ENCODE assay signal across 1 fruit fly cellular context in the genomic region with DNA sequence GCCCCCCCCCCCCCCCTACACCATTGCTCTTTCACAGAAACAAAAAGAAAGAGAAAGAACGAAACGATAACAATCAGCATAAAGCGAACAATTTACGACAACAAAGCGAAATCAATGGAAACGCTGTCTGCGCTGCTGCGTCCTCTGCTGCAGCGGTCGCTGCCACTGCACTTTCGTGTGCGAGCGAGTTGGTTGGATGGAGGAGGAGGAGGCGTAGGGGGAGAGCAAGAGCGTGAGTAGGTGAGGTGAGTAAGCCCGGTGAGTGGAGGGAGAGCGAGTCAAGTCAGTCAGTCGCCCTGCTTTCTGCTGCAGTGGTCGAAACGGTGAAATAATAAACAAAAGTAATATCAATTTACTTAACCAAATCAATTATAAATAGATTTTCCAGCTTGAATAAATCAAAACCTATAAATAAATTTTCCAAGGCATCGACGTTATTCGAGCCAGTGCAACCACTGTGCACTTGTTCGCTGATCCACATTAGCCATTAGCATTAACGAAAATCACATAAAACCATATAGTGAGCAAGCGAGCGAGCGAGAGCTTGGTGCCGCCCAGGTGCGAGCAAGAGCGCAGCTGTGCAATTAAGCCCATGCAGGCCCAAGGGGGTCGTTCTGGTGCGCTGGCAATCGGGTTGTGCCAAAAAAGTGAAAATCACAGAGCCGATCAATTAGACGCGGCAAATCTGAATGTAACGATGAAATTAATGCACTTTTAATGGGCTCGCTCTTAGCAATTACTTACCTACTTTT.
TF ChIP-seq lines count a peak whose summit lies in the region.

No protein-coding gene starts in this region.

TF ChIP-seq in whole organism, embryonic, 481 proteins besides CTCF, POLR2A, EP300 and RAD21 (continued from another document):
- TF ChIP-seq CG6689 (GFP tag; IDR thresholded peaks at IDR 0.05; lab: Robert Waterston, UW): peak; percentile 47
- peak; percentile 77 for TF ChIP-seq vvl (GFP tag; IDR thresholded peaks at IDR 0.05; lab: Robert Waterston, UW)
- TF ChIP-seq CG13624 (GFP tag; optimal IDR thresholded peaks at IDR 0.05; lab: Kevin White, UChicago): no peak
- TF ChIP-seq CG42726 (GFP tag; IDR thresholded peaks at IDR 0.05; lab: Robert Waterston, UW; ENCODE audit: partially characterized antibody): no peak
- no peak for TF ChIP-seq stwl (tag; optimal IDR thresholded peaks at IDR 0.05; lab: Kevin White, UChicago)
- TF ChIP-seq CG4328 (GFP tag; optimal IDR thresholded peaks at IDR 0.05; lab: Kevin White, UChicago): no peak
- TF ChIP-seq chn (GFP tag; optimal IDR thresholded peaks at IDR 0.05; lab: Kevin White, UChicago): peak; percentile 7
- peak; percentile 20 for TF ChIP-seq Xbp1 (GFP tag; optimal IDR thresholded peaks at IDR 0.05; lab: Kevin White, UChicago)
- TF ChIP-seq ttk (GFP tag; IDR thresholded peaks at IDR 0.05; lab: Robert Waterston, UW): peak; percentile 65; the same call in 1 of the 2 replicates
- TF ChIP-seq Camta (GFP tag; optimal IDR thresholded peaks at IDR 0.05; lab: Kevin White, UChicago): no peak
- TF ChIP-seq CG1603 (tag; optimal IDR thresholded peaks at IDR 0.05; lab: Kevin White, UChicago): peak; percentile 19
- TF ChIP-seq CG2875 (GFP tag; optimal IDR thresholded peaks at IDR 0.05; lab: Kevin White, UChicago): peak; percentile 11
- TF ChIP-seq unpg (GFP tag; optimal IDR thresholded peaks at IDR 0.05; lab: Kevin White, UChicago): peak; percentile 10
- peak; percentile 31; the same call in 1 of the 2 replicates for TF ChIP-seq esg (GFP tag; conservative IDR thresholded peaks at IDR 0.05; lab: Robert Waterston, UW)
- TF ChIP-seq Jarid2 (GFP tag; optimal IDR thresholded peaks at IDR 0.05; lab: Kevin White, UChicago): peak; percentile 5
- no peak for TF ChIP-seq tll (GFP tag; optimal IDR thresholded peaks at IDR 0.05; lab: Kevin White, UChicago)
- no peak; the same call in 3 of the 4 replicates for TF ChIP-seq Gug (GFP tag; IDR thresholded peaks at IDR 0.05; lab: Robert Waterston, UW)
- TF ChIP-seq Ptx1 (GFP tag; IDR thresholded peaks at IDR 0.05; lab: Robert Waterston, UW): peak; percentile 78
- no peak for TF ChIP-seq CG8359 (GFP tag; optimal IDR thresholded peaks at IDR 0.05; lab: Kevin White, UChicago; ENCODE audit: borderline replicate concordance)
- TF ChIP-seq Optix (GFP tag; IDR thresholded peaks at IDR 0.05; lab: Robert Waterston, UW): peak; percentile 80
- peak; percentile 3 for TF ChIP-seq kah (GFP tag; optimal IDR thresholded peaks at IDR 0.05; lab: Kevin White, UChicago)
- TF ChIP-seq NC2α (GFP tag; optimal IDR thresholded peaks at IDR 0.05; lab: Kevin White, UChicago): peak; percentile 26
- TF ChIP-seq CG4424 (GFP tag; optimal IDR thresholded peaks at IDR 0.05; lab: Kevin White, UChicago): peak; percentile 9
- no peak for TF ChIP-seq unc-4 (GFP tag; IDR thresholded peaks at IDR 0.05; lab: Robert Waterston, UW; ENCODE audit: partially characterized antibody)
- peak; percentile 25; the same call in 1 of the 2 replicates for TF ChIP-seq Ada2b (GFP tag; IDR thresholded peaks at IDR 0.05; lab: Robert Waterston, UW)
- TF ChIP-seq CG1529 (GFP tag; optimal IDR thresholded peaks at IDR 0.05; lab: Kevin White, UChicago): peak; percentile 15
- peak; percentile 9 for TF ChIP-seq CG5245 (GFP tag; optimal IDR thresholded peaks at IDR 0.05; lab: Kevin White, UChicago)
- TF ChIP-seq CG31388 (GFP tag; optimal IDR thresholded peaks at IDR 0.05; lab: Kevin White, UChicago): no peak
- TF ChIP-seq ci (GFP tag; IDR thresholded peaks at IDR 0.05; lab: Robert Waterston, UW): peak; percentile 91
- TF ChIP-seq H2.0 (GFP tag; IDR thresholded peaks at IDR 0.05; lab: Robert Waterston, UW): peak; percentile 56; the same call in 1 of the 2 replicates
- TF ChIP-seq B-H1 (GFP tag; IDR thresholded peaks at IDR 0.05; lab: Robert Waterston, UW): peak; percentile 24; the same call in 1 of the 3 replicates
- TF ChIP-seq inv (GFP tag; IDR thresholded peaks at IDR 0.05; lab: Robert Waterston, UW; ENCODE audit: partially characterized antibody): no peak
- peak; percentile 31 for TF ChIP-seq CG3163 (GFP tag; optimal IDR thresholded peaks at IDR 0.05; lab: Kevin White, UChicago)
- TF ChIP-seq NfI (GFP tag; optimal IDR thresholded peaks at IDR 0.05; lab: Kevin White, UChicago): no peak
- TF ChIP-seq CoRest (tag; optimal IDR thresholded peaks at IDR 0.05; lab: Kevin White, UChicago): peak; percentile 1
- no peak for TF ChIP-seq pum (GFP tag; optimal IDR thresholded peaks at IDR 0.05; lab: Kevin White, UChicago)
- TF ChIP-seq CG6813 (GFP tag; optimal IDR thresholded peaks at IDR 0.05; lab: Kevin White, UChicago): no peak
- TF ChIP-seq seq (GFP tag; IDR thresholded peaks at IDR 0.05; lab: Robert Waterston, UW): no peak
- TF ChIP-seq bsh (GFP tag; optimal IDR thresholded peaks at IDR 0.05; lab: Kevin White, UChicago): peak in 1 of 2 experiments; percentile 62
- TF ChIP-seq Sin3A (optimal IDR thresholded peaks at IDR 0.05; lab: Kevin White, UChicago): no peak
- TF ChIP-seq bowl (GFP tag; IDR thresholded peaks at IDR 0.05; lab: Robert Waterston, UW): peak; percentile 58; the same call in 1 of the 2 replicates
- TF ChIP-seq Six4 (GFP tag; optimal IDR thresholded peaks at IDR 0.05; lab: Kevin White, UChicago): no peak
- peak; percentile 48 for TF ChIP-seq CG17359 (tag; optimal IDR thresholded peaks at IDR 0.05; lab: Kevin White, UChicago)
- peak; percentile 33 for TF ChIP-seq CG8388 (GFP tag; optimal IDR thresholded peaks at IDR 0.05; lab: Kevin White, UChicago)
- peak; percentile 66 for TF ChIP-seq HLH3B (GFP tag; IDR thresholded peaks at IDR 0.05; lab: Robert Waterston, UW)
- peak; percentile 67 for TF ChIP-seq Rx (GFP tag; IDR thresholded peaks at IDR 0.05; lab: Robert Waterston, UW)
- TF ChIP-seq Nf-YA (GFP tag; IDR thresholded peaks at IDR 0.05; lab: Robert Waterston, UW): 0 out of 2 replicates have a peak, but pooled peaks have one; percentile 50
- peak; percentile 45 for TF ChIP-seq CG6254 (GFP tag; optimal IDR thresholded peaks at IDR 0.05; lab: Kevin White, UChicago)
- TF ChIP-seq Doc2 (GFP tag; IDR thresholded peaks at IDR 0.05; lab: Robert Waterston, UW): no peak
- TF ChIP-seq CG1792 (GFP tag; optimal IDR thresholded peaks at IDR 0.05; lab: Kevin White, UChicago): no peak
- TF ChIP-seq ase (GFP tag; IDR thresholded peaks at IDR 0.05; lab: Robert Waterston, UW): peak; percentile 79; the same call in 2 of the 3 replicates
- TF ChIP-seq CG15601 (tag; optimal IDR thresholded peaks at IDR 0.05; lab: Kevin White, UChicago): peak; percentile 6
- TF ChIP-seq CG18764 (GFP tag; optimal IDR thresholded peaks at IDR 0.05; lab: Kevin White, UChicago): no peak
- TF ChIP-seq peb (GFP tag; IDR thresholded peaks at IDR 0.05; lab: Robert Waterston, UW): peak; percentile 74
- TF ChIP-seq CG10462 (GFP tag; optimal IDR thresholded peaks at IDR 0.05; lab: Kevin White, UChicago): no peak
- peak; percentile 35 for TF ChIP-seq Sox100B (GFP tag; optimal IDR thresholded peaks at IDR 0.05; lab: Kevin White, UChicago)
- 0 out of 2 replicates have a peak, but pooled peaks have one; percentile 33 for TF ChIP-seq CG6272 (GFP tag; IDR thresholded peaks at IDR 0.05; lab: Robert Waterston, UW)
- TF ChIP-seq nom (GFP tag; optimal IDR thresholded peaks at IDR 0.05; lab: Kevin White, UChicago): peak; percentile 39
- TF ChIP-seq bab2 (GFP tag; optimal IDR thresholded peaks at IDR 0.05; lab: Kevin White, UChicago): peak; percentile 14
- 0 out of 2 replicates have a peak, but pooled peaks have one; percentile 53 for TF ChIP-seq CG32767 (GFP tag; IDR thresholded peaks at IDR 0.05; lab: Robert Waterston, UW)
- peak; percentile 57 for TF ChIP-seq sisA (GFP tag; IDR thresholded peaks at IDR 0.05; lab: Robert Waterston, UW)
- TF ChIP-seq lbe (GFP tag; optimal IDR thresholded peaks at IDR 0.05; lab: Kevin White, UChicago): peak; percentile 91
- TF ChIP-seq CG12391 (tag; optimal IDR thresholded peaks at IDR 0.05; lab: Kevin White, UChicago): peak; percentile 20
- TF ChIP-seq abd-A (tag; optimal IDR thresholded peaks at IDR 0.05; lab: Kevin White, UChicago): peak; percentile 49
- 0 out of 2 replicates have a peak, but pooled peaks have one; percentile 23 for TF ChIP-seq sna (GFP tag; IDR thresholded peaks at IDR 0.05; lab: Robert Waterston, UW; ENCODE audit: partially characterized antibody)
- TF ChIP-seq nerfin-2 (GFP tag; IDR thresholded peaks at IDR 0.05; lab: Robert Waterston, UW; ENCODE audit: partially characterized antibody): no peak
- peak; percentile 26 for TF ChIP-seq Hsf (GFP tag; optimal IDR thresholded peaks at IDR 0.05; lab: Kevin White, UChicago)
- no peak for TF ChIP-seq pan (optimal IDR thresholded peaks at IDR 0.05; lab: Kevin White, UChicago)
- peak in 1 of 2 experiments; percentile 80 for TF ChIP-seq pan (GFP tag; optimal IDR thresholded peaks at IDR 0.05 in 1 of 2, IDR thresholded peaks at IDR 0.05 in 1 of 2)
- TF ChIP-seq CG17802 (tag; optimal IDR thresholded peaks at IDR 0.05; lab: Kevin White, UChicago): no peak
- peak; percentile 96 for TF ChIP-seq Drgx (GFP tag; IDR thresholded peaks at IDR 0.05; lab: Robert Waterston, UW)
- TF ChIP-seq grn (GFP tag; optimal IDR thresholded peaks at IDR 0.05; lab: Kevin White, UChicago): peak; percentile 83
- TF ChIP-seq CG32772 (GFP tag; IDR thresholded peaks at IDR 0.05; lab: Robert Waterston, UW): peak; percentile 70
- TF ChIP-seq CG18619 (GFP tag; optimal IDR thresholded peaks at IDR 0.05; lab: Kevin White, UChicago): no peak
- TF ChIP-seq CG34422 (GFP tag; IDR thresholded peaks at IDR 0.05; lab: Robert Waterston, UW): peak; percentile 68; the same call in 1 of the 3 replicates
- TF ChIP-seq ham (GFP tag; IDR thresholded peaks at IDR 0.05; lab: Robert Waterston, UW): no peak
- TF ChIP-seq lmd (GFP tag; IDR thresholded peaks at IDR 0.05; lab: Robert Waterston, UW): peak; percentile 46; the same call in 1 of the 2 replicates
- TF ChIP-seq sim (GFP tag; IDR thresholded peaks at IDR 0.05; lab: Robert Waterston, UW): peak; percentile 29; the same call in 1 of the 2 replicates
- peak in 1 of 2 experiments; percentile 13 for TF ChIP-seq Eip74EF (GFP tag; optimal IDR thresholded peaks at IDR 0.05; lab: Kevin White, UChicago)
- peak; percentile 43 for TF ChIP-seq Blimp-1 (GFP tag; optimal IDR thresholded peaks at IDR 0.05; lab: Kevin White, UChicago)
- no peak for TF ChIP-seq slp2 (GFP tag; optimal IDR thresholded peaks at IDR 0.05; lab: Kevin White, UChicago)
- TF ChIP-seq Ssrp (tag; optimal IDR thresholded peaks at IDR 0.05; lab: Kevin White, UChicago): peak; percentile 9
- TF ChIP-seq zfh1 (GFP tag; IDR thresholded peaks at IDR 0.05; lab: Robert Waterston, UW): peak; percentile 75; the same call in 2 of the 3 replicates
- TF ChIP-seq slbo (GFP tag; IDR thresholded peaks at IDR 0.05; lab: Robert Waterston, UW): 0 out of 2 replicates have a peak, but pooled peaks have one; percentile 7
- 0 out of 3 replicates have a peak, but pooled peaks have one; percentile 64 for TF ChIP-seq so (GFP tag; IDR thresholded peaks at IDR 0.05; lab: Robert Waterston, UW)
- TF ChIP-seq ro (GFP tag; IDR thresholded peaks at IDR 0.05; lab: Robert Waterston, UW): peak; percentile 34; the same call in 1 of the 2 replicates
- TF ChIP-seq CG9876 (GFP tag; optimal IDR thresholded peaks at IDR 0.05; lab: Kevin White, UChicago): no peak
- TF ChIP-seq CG3407 (GFP tag; optimal IDR thresholded peaks at IDR 0.05; lab: Kevin White, UChicago): peak; percentile 51
- peak; percentile 17 for TF ChIP-seq CG18476 (GFP tag; optimal IDR thresholded peaks at IDR 0.05; lab: Kevin White, UChicago)
- peak; percentile 42; the same call in 1 of the 2 replicates for TF ChIP-seq sob (GFP tag; IDR thresholded peaks at IDR 0.05; lab: Robert Waterston, UW)
- TF ChIP-seq Hr78 (GFP tag; optimal IDR thresholded peaks at IDR 0.05; lab: Kevin White, UChicago): peak in 1 of 2 experiments; percentile 27
- no peak for TF ChIP-seq chinmo (GFP tag; IDR thresholded peaks at IDR 0.05; lab: Robert Waterston, UW; ENCODE audit: partially characterized antibody)
- TF ChIP-seq gcm (GFP tag; optimal IDR thresholded peaks at IDR 0.05; lab: Kevin White, UChicago): no peak
- TF ChIP-seq CG14050 (GFP tag; IDR thresholded peaks at IDR 0.05; lab: Robert Waterston, UW): peak; percentile 48; the same call in 1 of the 3 replicates
- peak; percentile 25 for TF ChIP-seq CG17385 (GFP tag; optimal IDR thresholded peaks at IDR 0.05; lab: Kevin White, UChicago)
- peak; percentile 11 for TF ChIP-seq MTF-1 (GFP tag; optimal IDR thresholded peaks at IDR 0.05; lab: Kevin White, UChicago; ENCODE audit: borderline replicate concordance)
- no peak for TF ChIP-seq sc (optimal IDR thresholded peaks at IDR 0.05; lab: Kevin White, UChicago)
- TF ChIP-seq sc (GFP tag; optimal IDR thresholded peaks at IDR 0.05; lab: Kevin White, UChicago): peak; percentile 2
- TF ChIP-seq gce (GFP tag; IDR thresholded peaks at IDR 0.05; lab: Robert Waterston, UW): peak; percentile 45; the same call in 1 of the 3 replicates
- no peak for TF ChIP-seq prd (optimal IDR thresholded peaks at IDR 0.05; lab: Kevin White, UChicago)
- TF ChIP-seq prd (GFP tag; IDR thresholded peaks at IDR 0.05; lab: Robert Waterston, UW): peak; percentile 70; the same call in 2 of the 3 replicates
- peak; percentile 7 for TF ChIP-seq CG30403 (GFP tag; optimal IDR thresholded peaks at IDR 0.05; lab: Kevin White, UChicago)
- TF ChIP-seq Atf6 (GFP tag; IDR thresholded peaks at IDR 0.05; lab: Robert Waterston, UW): peak; percentile 40; the same call in 1 of the 2 replicates
